Worm (Caenorhabditis elegans) whole organism, L2 larva: ENCODE results near the gene C46F11.5.

ENCODE experiments used
- C34F6.9 ChIP-seq: fragments of 150-350 bp; optimal IDR thresholded peaks from 2 replicates; lab custom pipeline; 2014; ENCODE audit warnings: missing biosample characterization, missing genetic modification characterization
- F13H6.1 ChIP-seq: sonication (generic microtip); optimal IDR thresholded peaks from 2 replicates; lab custom pipeline; 2016; ENCODE audit warnings: missing genetic modification characterization, missing compliant biosample characterization
- R02D3.7 ChIP-seq: fragments of 150-350 bp; optimal IDR thresholded peaks from 2 replicates; lab custom pipeline; 2014; ENCODE audit warnings: missing biosample characterization, missing genetic modification characterization
- Y55F3AM.14 ChIP-seq: fragments of 200-800 bp; sonication (Bioruptor generic); optimal IDR thresholded peaks from 2 replicates; lab custom pipeline; 2018; ENCODE audit warnings: mild to moderate bottlenecking, missing genetic modification characterization, missing compliant biosample characterization
- ZK546.5 ChIP-seq: sonication (generic microtip); optimal IDR thresholded peaks from 2 replicates; lab custom pipeline; 2017; ENCODE audit warnings: missing biosample characterization, missing genetic modification characterization
- alr-1 ChIP-seq: fragments of 150-350 bp; optimal IDR thresholded peaks from 2 replicates; lab custom pipeline; 2014; ENCODE audit warnings: missing biosample characterization, missing genetic modification characterization
- aly-2 ChIP-seq: fragments of 150-350 bp; optimal IDR thresholded peaks from 2 replicates; lab custom pipeline; 2014; ENCODE audit warnings: missing biosample characterization, missing genetic modification characterization
- ama-1 ChIP-seq: fragments of 150-350 bp; optimal IDR thresholded peaks from 2 replicates; lab custom pipeline; 2018; ENCODE audit warnings: inconsistent platforms
- blmp-1 ChIP-seq: sonication (generic microtip); optimal IDR thresholded peaks from 2 replicates; lab custom pipeline; 2017; ENCODE audit warnings: missing genetic modification characterization, mild to moderate bottlenecking, missing compliant biosample characterization, antibody characterized with exemption, moderate library complexity; ENCODE audit not compliant: insufficient read depth
- ceh-16 ChIP-seq: fragments of 150-350 bp; optimal IDR thresholded peaks from 2 replicates; lab custom pipeline; 2014; ENCODE audit warnings: missing biosample characterization, missing genetic modification characterization
- ceh-82 ChIP-seq: fragments of 150-350 bp; optimal IDR thresholded peaks from 2 replicates; lab custom pipeline; 2014; ENCODE audit warnings: missing biosample characterization, missing genetic modification characterization
- crh-2 ChIP-seq: sonication (generic microtip); optimal IDR thresholded peaks from 2 replicates; lab custom pipeline; 2017; ENCODE audit warnings: missing biosample characterization, missing genetic modification characterization
- dmd-4 ChIP-seq: sonication (generic microtip); optimal IDR thresholded peaks from 2 replicates; lab custom pipeline; 2017; ENCODE audit warnings: missing biosample characterization, missing genetic modification characterization
- egl-27 ChIP-seq: sonication (generic microtip); optimal IDR thresholded peaks from 3 replicates; lab custom pipeline; 2017; ENCODE audit warnings: missing biosample characterization, missing genetic modification reagents, missing genetic modification characterization
- elt-1 ChIP-seq: fragments of 150-350 bp; optimal IDR thresholded peaks from 2 replicates; lab custom pipeline; 2014; ENCODE audit warnings: missing biosample characterization, missing genetic modification characterization
- elt-3 ChIP-seq: sonication (generic microtip); optimal IDR thresholded peaks from 2 replicates; lab custom pipeline; 2017; ENCODE audit warnings: missing biosample characterization, missing genetic modification characterization
- fos-1 ChIP-seq: fragments of 150-350 bp; optimal IDR thresholded peaks from 2 replicates; lab custom pipeline; 2014; ENCODE audit warnings: missing biosample characterization, missing genetic modification characterization
- gmeb-1 ChIP-seq: fragments of 150-350 bp; optimal IDR thresholded peaks from 2 replicates; lab custom pipeline; 2014; ENCODE audit warnings: missing biosample characterization, missing genetic modification characterization
- lin-11 ChIP-seq: fragments of 150-350 bp; sonication (generic microtip); optimal IDR thresholded peaks from 2 replicates; lab custom pipeline; 2014; ENCODE audit warnings: missing biosample characterization, missing genetic modification characterization, inconsistent platforms, mixed read lengths
- lin-13 ChIP-seq: fragments of 150-350 bp; optimal IDR thresholded peaks from 2 replicates; lab custom pipeline; 2014; ENCODE audit warnings: missing biosample characterization, missing genetic modification reagents, missing genetic modification characterization
- lin-39 ChIP-seq: fragments of 150-350 bp; optimal IDR thresholded peaks from 2 replicates; lab custom pipeline; 2014; ENCODE audit warnings: missing biosample characterization, missing genetic modification reagents, missing genetic modification characterization
- lsy-2 ChIP-seq, 2 experiments: fragments of 150-350 bp in 1 of 2; sonication (generic microtip) in 1 of 2; optimal IDR thresholded peaks; 2 replicates each; lab custom pipeline; 2014 to 2017; ENCODE audit warnings: missing biosample characterization in 2 of 2, missing genetic modification characterization in 2 of 2
- mab-5 ChIP-seq: fragments of 150-350 bp; optimal IDR thresholded peaks from 2 replicates; lab custom pipeline; 2014; ENCODE audit warnings: missing biosample characterization, missing genetic modification characterization
- mbf-1 ChIP-seq: sonication (generic microtip); optimal IDR thresholded peaks from 2 replicates; lab custom pipeline; 2017; ENCODE audit warnings: missing biosample characterization, missing genetic modification characterization
- mdl-1 ChIP-seq, 2 experiments: fragments of 150-350 bp in 1 of 2; sonication (generic microtip) in 1 of 2; optimal IDR thresholded peaks; 2 replicates each; lab custom pipeline; 2017; ENCODE audit warnings: missing biosample characterization in 2 of 2, missing genetic modification characterization in 2 of 2
- nhr-10 ChIP-seq: sonication (generic microtip); optimal IDR thresholded peaks from 2 replicates; lab custom pipeline; 2017; ENCODE audit warnings: missing biosample characterization, missing genetic modification characterization
- nhr-11 ChIP-seq: fragments of 150-350 bp; optimal IDR thresholded peaks from 2 replicates; lab custom pipeline; 2014; ENCODE audit warnings: missing biosample characterization, missing genetic modification characterization
- nhr-12 ChIP-seq: fragments of 150-350 bp; optimal IDR thresholded peaks from 2 replicates; lab custom pipeline; 2014; ENCODE audit warnings: missing biosample characterization, missing genetic modification characterization
- nhr-129 ChIP-seq: fragments of 150-350 bp; optimal IDR thresholded peaks from 2 replicates; lab custom pipeline; 2014; ENCODE audit warnings: missing biosample characterization, missing genetic modification characterization
- nhr-21 ChIP-seq: fragments of 150-350 bp; optimal IDR thresholded peaks from 2 replicates; lab custom pipeline; 2014; ENCODE audit warnings: missing biosample characterization, missing genetic modification characterization
- nhr-23 ChIP-seq: fragments of 150-350 bp; optimal IDR thresholded peaks from 2 replicates; lab custom pipeline; 2014; ENCODE audit warnings: missing biosample characterization, missing genetic modification reagents, missing genetic modification characterization
- nhr-237 ChIP-seq: fragments of 150-350 bp; optimal IDR thresholded peaks from 2 replicates; lab custom pipeline; 2014; ENCODE audit warnings: missing biosample characterization, missing genetic modification characterization
- nhr-25 ChIP-seq: fragments of 150-350 bp; sonication (generic microtip); optimal IDR thresholded peaks from 3 replicates; lab custom pipeline; 2014; ENCODE audit warnings: missing biosample characterization, missing genetic modification characterization
- nhr-6 ChIP-seq: fragments of 150-350 bp; optimal IDR thresholded peaks from 2 replicates; lab custom pipeline; 2014; ENCODE audit warnings: missing biosample characterization, missing genetic modification characterization
- nhr-77 ChIP-seq: fragments of 150-350 bp; optimal IDR thresholded peaks from 2 replicates; lab custom pipeline; 2014; ENCODE audit warnings: missing biosample characterization, missing genetic modification characterization
- peb-1 ChIP-seq: fragments of 150-350 bp; optimal IDR thresholded peaks from 2 replicates; lab custom pipeline; 2014; ENCODE audit warnings: missing biosample characterization, missing genetic modification characterization
- sem-4 ChIP-seq: fragments of 150-350 bp; optimal IDR thresholded peaks from 2 replicates; lab custom pipeline; 2014; ENCODE audit warnings: missing biosample characterization, missing genetic modification reagents, missing genetic modification characterization
- skn-1 ChIP-seq: sonication (generic microtip); optimal IDR thresholded peaks from 2 replicates; lab custom pipeline; 2017; ENCODE audit warnings: missing biosample characterization, missing genetic modification characterization
- sma-3 ChIP-seq: sonication (generic microtip); optimal IDR thresholded peaks from 2 replicates; lab custom pipeline; 2016; ENCODE audit warnings: missing genetic modification reagents, missing genetic modification characterization, missing compliant biosample characterization
- sma-9 ChIP-seq, 2 experiments: fragments of 150-350 bp in 1 of 2; sonication (generic microtip) in 1 of 2; optimal IDR thresholded peaks; 2 replicates each; lab custom pipeline; 2014 to 2016; ENCODE audit warnings: missing genetic modification characterization in 2 of 2, mild to moderate bottlenecking in 1 of 2, missing biosample characterization in 1 of 2, missing compliant biosample characterization in 1 of 2, missing genetic modification reagents in 1 of 2, moderate library complexity in 1 of 2
- snpc-4 ChIP-seq: fragments of 150-350 bp; optimal IDR thresholded peaks from 2 replicates; lab custom pipeline; 2014; ENCODE audit warnings: missing biosample characterization, missing genetic modification characterization
- unc-39 ChIP-seq: fragments of 150-350 bp; optimal IDR thresholded peaks from 2 replicates; lab custom pipeline; 2014; ENCODE audit warnings: missing biosample characterization, missing genetic modification characterization
- unc-55 ChIP-seq: fragments of 150-350 bp; sonication (generic microtip); optimal IDR thresholded peaks from 3 replicates; lab custom pipeline; 2014; ENCODE audit warnings: missing biosample characterization, missing genetic modification reagents, missing genetic modification characterization
- unc-62 ChIP-seq: fragments of 150-350 bp; optimal IDR thresholded peaks from 2 replicates; lab custom pipeline; 2014; ENCODE audit warnings: missing biosample characterization, missing genetic modification reagents, missing genetic modification characterization
- zag-1 ChIP-seq: fragments of 150-350 bp; optimal IDR thresholded peaks from 2 replicates; lab custom pipeline; 2014; ENCODE audit warnings: missing biosample characterization, missing genetic modification characterization
- ztf-1 ChIP-seq: fragments of 200-800 bp; sonication (Bioruptor generic); conservative IDR thresholded peaks from 2 replicates; pipeline ENCODE4 v1.3.6; 2022; ENCODE audit warnings: missing genetic modification characterization, missing compliant biosample characterization
- ztf-11 ChIP-seq: sonication (generic microtip); optimal IDR thresholded peaks from 2 replicates; lab custom pipeline; 2017; ENCODE audit warnings: missing biosample characterization, missing genetic modification characterization
- ztf-4 ChIP-seq: fragments of 150-350 bp; optimal IDR thresholded peaks from 2 replicates; lab custom pipeline; 2014; ENCODE audit warnings: missing biosample characterization, missing genetic modification characterization

The C46F11.5 gene

DNA sequence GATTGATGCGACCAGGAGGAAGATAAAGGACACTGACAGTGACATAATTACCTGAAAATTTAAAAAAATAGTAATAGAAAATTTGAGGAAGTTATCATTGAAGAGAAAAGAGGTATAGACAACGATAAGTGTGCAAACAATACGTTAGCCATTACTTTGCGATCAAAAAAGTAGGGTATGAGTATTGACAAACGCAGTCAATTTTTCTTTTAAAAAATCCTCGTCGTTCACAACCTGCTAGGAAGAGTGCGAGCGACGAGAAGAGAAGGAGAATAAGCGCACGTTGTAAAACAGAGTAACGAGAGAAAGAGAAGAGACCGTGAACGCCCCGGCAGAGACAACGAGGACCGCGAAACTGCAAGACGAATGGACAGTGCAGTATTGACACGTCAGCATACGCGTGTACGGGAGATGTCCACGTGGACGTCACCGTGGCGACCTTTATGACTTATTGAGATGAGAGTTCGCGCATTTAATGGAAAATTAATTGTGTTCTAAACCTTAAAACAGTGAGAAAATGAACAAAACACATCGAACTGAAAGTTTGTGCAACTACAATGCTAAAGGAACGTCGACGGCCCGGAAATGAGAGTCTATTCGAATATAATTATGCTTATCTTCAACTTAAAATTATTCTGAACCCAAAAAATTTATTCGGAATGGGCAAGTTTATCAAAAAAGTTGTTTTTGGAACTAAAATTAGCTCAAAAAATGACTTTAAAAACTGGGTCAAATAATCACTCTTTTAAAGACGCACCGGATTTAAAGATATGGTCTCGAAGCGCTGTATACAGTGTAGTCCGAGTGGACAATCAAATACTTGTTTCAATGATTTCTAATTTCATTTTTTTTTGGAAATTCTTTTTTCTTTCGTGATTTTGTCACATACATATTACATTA is 44.3 kb upstream of the C46F11.5 start, which contains the start of the genes pdi-1 and C14B1.2:
pdi-1 (minus strand) TSS at position 51 of the 900 bp plus-strand sequence.
C14B1.2 (plus strand) TSS at position 850 of the 900 bp plus-strand sequence.
- TF ChIP-seq lin-39 (no peak), egl-27 (tag; lab: Kevin White, UChicago) (no peak), ztf-4 (tag; lab: Kevin White, UChicago) (no peak), peb-1 (tag; lab: Kevin White, UChicago) (no peak), nhr-6 (tag; lab: Kevin White, UChicago) (no peak), mbf-1 (no peak), nhr-23 (tag; lab: Kevin White, UChicago) (no peak), lsy-2 (tag; optimal IDR thresholded peaks at IDR 0.05; lab: Kevin White, UChicago) (peak in 1 of 2 experiments; percentile 33), unc-62 (no peak), sem-4 (tag; lab: Kevin White, UChicago) (no peak), crh-2 (tag; lab: Kevin White, UChicago) (peak; percentile 92), dmd-4 (tag; lab: Kevin White, UChicago) (no peak), elt-3 (tag; lab: Kevin White, UChicago) (no peak), lin-11 (tag; lab: Kevin White, UChicago) (no peak), Y55F3AM.14 (GFP tag; lab: Kevin White, UChicago) (no peak), F13H6.1 (peak; percentile 25), blmp-1 (tag; lab: Kevin White, UChicago) (peak; percentile 17), ztf-11 (tag; lab: Kevin White, UChicago) (no peak), nhr-237 (tag; lab: Kevin White, UChicago) (no peak), zag-1 (tag; lab: Kevin White, UChicago) (no peak), ztf-1 (GFP tag; lab: Robert Waterston, UW) (no peak), mab-5 (tag; lab: Kevin White, UChicago) (no peak), nhr-77 (no peak), nhr-11 (tag; lab: Kevin White, UChicago) (no peak), gmeb-1 (tag; lab: Kevin White, UChicago) (no peak), elt-1 (tag; lab: Kevin White, UChicago) (no peak), nhr-12 (tag; lab: Kevin White, UChicago) (no peak), lin-13 (GFP tag; lab: Kevin White, UChicago) (no peak), ama-1 (lab: Kevin White, UChicago) (no peak), ceh-16 (no peak), mdl-1 (tag; optimal IDR thresholded peaks at IDR 0.05; lab: Kevin White, UChicago) (peak; percentile 28 to 62), snpc-4 (no peak), alr-1 (no peak), ceh-82 (no peak), sma-9 (GFP tag; optimal IDR thresholded peaks at IDR 0.05; lab: Kevin White, UChicago) (peak; percentile 11), sma-9 (tag; optimal IDR thresholded peaks at IDR 0.05; lab: Kevin White, UChicago) (no peak), nhr-25 (tag; lab: Kevin White, UChicago) (peak; percentile 10), nhr-10 (no peak), sma-3 (peak; percentile 30), ZK546.5 (tag; lab: Kevin White, UChicago) (no peak), R02D3.7 (tag; lab: Kevin White, UChicago) (no peak), fos-1 (tag; lab: Kevin White, UChicago) (peak; percentile 87), skn-1 (tag; lab: Kevin White, UChicago) (peak; percentile 6), nhr-21 (peak; percentile 35), aly-2 (tag; lab: Kevin White, UChicago) (no peak), unc-55 (GFP tag; lab: Kevin White, UChicago) (peak; percentile 21), C34F6.9 (peak; percentile 64), unc-39 (tag; lab: Kevin White, UChicago) (no peak), nhr-129 (tag; lab: Kevin White, UChicago) (peak; percentile 57)
